Fruit fly (Drosophila melanogaster) S2 (cell line): ENCODE results near the gene CG2150.

Experiments used
- CG8478 ChIP-seq: fragments of >200 bp; optimal IDR thresholded peaks from 2 replicates; lab custom pipeline; 2018
- CTCF ChIP-seq, 2 experiments: fragments of >200 bp; optimal IDR thresholded peaks; 2 replicates each; lab custom pipeline; 2018

DNA sequence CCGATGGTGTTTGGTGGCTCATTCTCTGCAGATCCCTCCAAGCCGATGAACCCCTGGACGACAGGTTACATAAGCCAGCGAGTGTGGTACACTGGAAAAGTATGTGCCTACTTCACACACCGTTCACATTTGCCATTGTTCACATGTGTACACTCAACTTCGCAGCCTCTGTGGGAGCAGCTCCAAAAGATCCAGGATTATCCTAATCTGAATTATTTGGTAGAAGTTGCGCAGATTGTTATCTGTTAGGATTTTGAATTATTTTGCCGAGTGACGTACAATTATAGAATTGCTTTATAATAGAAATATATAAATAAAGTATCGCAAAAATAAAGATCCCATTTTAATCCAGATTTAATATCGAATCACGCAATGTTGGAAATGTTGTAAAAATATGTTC lies 3.0 kb upstream of the CG2150 start:
- no peak for TF ChIP-seq CG8478 (lab: Kevin White, UChicago)
- no peak for TF ChIP-seq CTCF (optimal IDR thresholded peaks at IDR 0.05; lab: Kevin White, UChicago)
